Fruit fly (Drosophila melanogaster) whole organism: Measurements from ENCODE around the gene CG6785.

Source experiments
- CG8478 ChIP-seq: fragments of >200 bp; optimal IDR thresholded peaks from 2 replicates; lab custom pipeline; 2018; ENCODE audit warnings: inconsistent platforms
- EcR ChIP-seq, 2 experiments: fragments of >200 bp; optimal IDR thresholded peaks; 2 replicates each; lab custom pipeline; 2017; ENCODE audit warnings: missing biosample characterization in 2 of 2, missing genetic modification characterization in 2 of 2, missing genetic modification reagents in 2 of 2
- pan ChIP-seq: fragments of >200 bp; optimal IDR thresholded peaks from 2 replicates; lab custom pipeline; 2017

dm6 chr2L:12066617-12067251 lies 21.7 kb upstream of the CG6785 start, which contains the start of gene firl:
- no peak for TF ChIP-seq EcR (GFP tag; optimal IDR thresholded peaks at IDR 0.05; lab: Kevin White, UChicago)
- TF ChIP-seq pan (lab: Kevin White, UChicago): no peak
- no peak for TF ChIP-seq CG8478 (lab: Kevin White, UChicago)
